Fruit fly (Drosophila melanogaster) Kc167 (cell line): ENCODE results near the gene CG5180.

ENCODE experiments used
- Myc ChIP-seq: fragments of >200 bp; optimal IDR thresholded peaks from 2 replicates; lab custom pipeline; 2017; ENCODE audit warnings: missing external identifiers
- Sin3A ChIP-seq: fragments of >200 bp; optimal IDR thresholded peaks from 2 replicates; lab custom pipeline; 2018; ENCODE audit warnings: missing external identifiers
- h ChIP-seq: fragments of >200 bp; optimal IDR thresholded peaks from 3 replicates; lab custom pipeline; 2018; ENCODE audit warnings: missing external identifiers
- insv ChIP-seq: fragments of >200 bp; optimal IDR thresholded peaks from 3 replicates; lab custom pipeline; 2018; ENCODE audit warnings: missing external identifiers
- psq ChIP-seq: fragments of >200 bp; optimal IDR thresholded peaks from 2 replicates; lab custom pipeline; 2017; ENCODE audit warnings: missing external identifiers

- TF ChIP-seq psq (lab: Kevin White, UChicago) (no peak), Sin3A (lab: Kevin White, UChicago) (no peak), insv (lab: Kevin White, UChicago) (no peak), h (lab: Kevin White, UChicago) (no peak), Myc (lab: Kevin White, UChicago) (no peak)
These were observed 30.1 kb downstream of the CG5180 start, which contains the start of gene Septin2 for dm6 chr3R:20587630-20588479.
